Worm (Caenorhabditis elegans) whole organism, young adult: Measurements from ENCODE around the gene F54B11.8.

Experiments used
- B0035.1 ChIP-seq: sonication (generic microtip); optimal IDR thresholded peaks from 2 replicates; lab custom pipeline; 2016; ENCODE audit warnings: missing genetic modification characterization, mild to moderate bottlenecking, missing compliant biosample characterization, missing genotype, missing genetic modification reagents
- B0336.3 ChIP-seq: fragments of 200-800 bp; sonication (Bioruptor generic); IDR thresholded peaks from 2 replicates; pipeline ENCODE4 v1.3.6; 2022; ENCODE audit warnings: missing genetic modification characterization, missing compliant biosample characterization
- F10E7.11 ChIP-seq: sonication (generic microtip); optimal IDR thresholded peaks from 2 replicates; lab custom pipeline; 2017; ENCODE audit warnings: mild to moderate bottlenecking, missing genetic modification characterization, moderate library complexity, missing compliant biosample characterization
- F22D6.2 ChIP-seq: sonication (generic microtip); optimal IDR thresholded peaks from 2 replicates; lab custom pipeline; 2016; ENCODE audit warnings: mild to moderate bottlenecking, missing genetic modification characterization, missing compliant biosample characterization
- F33H1.4 ChIP-seq: fragments of 200-800 bp; sonication (Bioruptor generic); IDR thresholded peaks from 2 replicates; pipeline ENCODE4 v1.3.6; 2022; ENCODE audit warnings: missing genetic modification reagents, missing genetic modification characterization, missing compliant biosample characterization
- F49E8.2 ChIP-seq: sonication (generic microtip); optimal IDR thresholded peaks from 3 replicates; lab custom pipeline; 2017; ENCODE audit warnings: missing genetic modification characterization, mild to moderate bottlenecking, missing compliant biosample characterization, antibody characterized with exemption, moderate library complexity; ENCODE audit not compliant: insufficient read depth
- F55B11.4 ChIP-seq: sonication (generic microtip); optimal IDR thresholded peaks from 2 replicates; lab custom pipeline; 2016; ENCODE audit warnings: missing compliant biosample characterization, missing genetic modification characterization, borderline replicate concordance; ENCODE audit not compliant: insufficient read depth
- T07F8.4 ChIP-seq: sonication (generic microtip); optimal IDR thresholded peaks from 2 replicates; lab custom pipeline; 2016; ENCODE audit warnings: mild to moderate bottlenecking, missing genetic modification characterization, moderate library complexity, missing compliant biosample characterization
- ZK185.1 ChIP-seq: sonication (generic microtip); optimal IDR thresholded peaks from 2 replicates; lab custom pipeline; 2016; ENCODE audit warnings: mild to moderate bottlenecking, missing genetic modification characterization, missing compliant biosample characterization; ENCODE audit not compliant: poor library complexity, severe bottlenecking
- attf-3 ChIP-seq: fragments of 200-800 bp; sonication (Bioruptor generic); conservative IDR thresholded peaks from 2 replicates; pipeline ENCODE4 v1.3.6; 2022; ENCODE audit warnings: missing genetic modification reagents, missing genetic modification characterization, missing compliant biosample characterization
- attf-5 ChIP-seq: fragments of 200-800 bp; sonication (Bioruptor generic); optimal IDR thresholded peaks from 2 replicates; lab custom pipeline; 2018; ENCODE audit warnings: mild to moderate bottlenecking, missing genetic modification characterization, missing compliant biosample characterization
- cebp-1 ChIP-seq, 2 experiments: fragments of 200-800 bp in 1 of 2; sonication (Bioruptor generic) in 1 of 2; sonication (generic microtip) in 1 of 2; IDR thresholded peaks in 1 of 2; optimal IDR thresholded peaks in 1 of 2; 2 replicates each; pipeline versions ENCODE4 v1.3.6 to Lab custom; 2017 to 2022; ENCODE audit warnings: missing compliant biosample characterization in 2 of 2, missing genetic modification characterization in 2 of 2, mild to moderate bottlenecking in 1 of 2, missing genetic modification reagents in 1 of 2, moderate library complexity in 1 of 2
- ceh-79 ChIP-seq: sonication (generic microtip); optimal IDR thresholded peaks from 2 replicates; lab custom pipeline; 2017; ENCODE audit warnings: mild to moderate bottlenecking, missing genetic modification characterization, missing compliant biosample characterization
- dox-1 ChIP-seq: fragments of 200-800 bp; sonication (Bioruptor generic); IDR thresholded peaks from 2 replicates; pipeline ENCODE4 v1.3.6; 2022; ENCODE audit warnings: missing genetic modification reagents, missing genetic modification characterization, missing compliant biosample characterization
- egl-44 ChIP-seq: fragments of 200-800 bp; sonication (Bioruptor generic); IDR thresholded peaks from 2 replicates; pipeline ENCODE4 v1.3.6; 2022; ENCODE audit warnings: missing genetic modification reagents, missing genetic modification characterization, missing compliant biosample characterization
- egrh-3 ChIP-seq: fragments of 200-800 bp; sonication (Bioruptor generic); IDR thresholded peaks from 2 replicates; pipeline ENCODE4 v1.3.6; 2022; ENCODE audit warnings: missing genetic modification reagents, missing genetic modification characterization, missing compliant biosample characterization
- him-1 ChIP-seq: sonication (generic microtip); optimal IDR thresholded peaks from 2 replicates; lab custom pipeline; 2016; ENCODE audit warnings: missing genotype, missing genetic modification reagents, missing genetic modification characterization, missing compliant biosample characterization
- hrde-1 ChIP-seq: sonication (generic microtip); optimal IDR thresholded peaks from 2 replicates; lab custom pipeline; 2016; ENCODE audit warnings: missing genetic modification characterization, mild to moderate bottlenecking, missing compliant biosample characterization, moderate library complexity, missing genotype, missing genetic modification reagents, borderline replicate concordance
- hsf-1 ChIP-seq: fragments of 200-800 bp; sonication (Bioruptor generic); IDR thresholded peaks from 2 replicates; pipeline ENCODE4 v1.3.6; 2022; ENCODE audit warnings: missing genetic modification reagents, missing genetic modification characterization, missing compliant biosample characterization
- lin-40 ChIP-seq: sonication (generic microtip); optimal IDR thresholded peaks from 2 replicates; lab custom pipeline; 2016; ENCODE audit warnings: missing genetic modification characterization, mild to moderate bottlenecking, missing compliant biosample characterization, missing genotype, missing genetic modification reagents
- lir-1 ChIP-seq: fragments of 200-800 bp; sonication (Bioruptor generic); conservative IDR thresholded peaks from 2 replicates; pipeline ENCODE4 v1.3.6; 2022; ENCODE audit warnings: missing genetic modification reagents, missing genetic modification characterization, missing compliant biosample characterization
- madf-8 ChIP-seq: fragments of 200-800 bp; sonication (Bioruptor generic); conservative IDR thresholded peaks from 2 replicates; pipeline ENCODE4 v1.3.6; 2022; ENCODE audit warnings: missing genetic modification reagents, missing genetic modification characterization, missing compliant biosample characterization
- mcd-1 ChIP-seq: fragments of 200-800 bp; sonication (Bioruptor generic); IDR thresholded peaks from 2 replicates; pipeline ENCODE4 v1.3.6; 2022; ENCODE audit warnings: missing genetic modification reagents, missing genetic modification characterization, missing compliant biosample characterization
- mes-4 ChIP-seq: sonication (generic microtip); optimal IDR thresholded peaks from 2 replicates; lab custom pipeline; 2016; ENCODE audit warnings: missing genotype, missing genetic modification characterization, missing compliant biosample characterization
- mxl-1 ChIP-seq: sonication (generic microtip); optimal IDR thresholded peaks from 2 replicates; lab custom pipeline; 2016; ENCODE audit warnings: missing genetic modification characterization, missing compliant biosample characterization
- nfya-1 ChIP-seq: sonication (generic microtip); optimal IDR thresholded peaks from 2 replicates; lab custom pipeline; 2017; ENCODE audit warnings: antibody characterized with exemption, missing compliant biosample characterization, missing genetic modification characterization, borderline replicate concordance; ENCODE audit not compliant: insufficient read depth
- nhr-179 ChIP-seq: sonication (generic microtip); optimal IDR thresholded peaks from 2 replicates; lab custom pipeline; 2016; ENCODE audit warnings: mild to moderate bottlenecking, missing genetic modification characterization, missing compliant biosample characterization
- nhr-27 ChIP-seq: fragments of 200-800 bp; sonication (Bioruptor generic); optimal IDR thresholded peaks from 2 replicates; lab custom pipeline; 2018; ENCODE audit warnings: mild to moderate bottlenecking, missing genetic modification characterization, moderate library complexity, missing compliant biosample characterization
- pbrm-1 ChIP-seq: fragments of 200-800 bp; sonication (Bioruptor generic); IDR thresholded peaks from 2 replicates; pipeline ENCODE4 v1.3.6; 2022; ENCODE audit warnings: missing genetic modification reagents, missing genetic modification characterization, missing compliant biosample characterization
- rec-8 ChIP-seq, 2 experiments: sonication (generic microtip); optimal IDR thresholded peaks; 2 replicates each; lab custom pipeline; 2016; ENCODE audit warnings: mild to moderate bottlenecking in 2 of 2, missing genetic modification characterization in 2 of 2, missing genetic modification reagents in 2 of 2, missing genotype in 2 of 2, missing biosample characterization in 1 of 2, missing compliant biosample characterization in 1 of 2, moderate library complexity in 1 of 2
- sea-2 ChIP-seq: fragments of 200-800 bp; sonication (Bioruptor generic); IDR thresholded peaks from 2 replicates; pipeline ENCODE4 v1.3.6; 2022; ENCODE audit warnings: missing genetic modification characterization, missing compliant biosample characterization
- zfh-2 ChIP-seq: fragments of 200-800 bp; sonication (Bioruptor generic); conservative IDR thresholded peaks from 2 replicates; pipeline ENCODE4 v1.3.6; 2022; ENCODE audit warnings: missing genetic modification reagents, missing genetic modification characterization, missing compliant biosample characterization
- ztf-25 ChIP-seq: fragments of 200-800 bp; sonication (Bioruptor generic); IDR thresholded peaks from 2 replicates; pipeline ENCODE4 v1.3.6; 2022; ENCODE audit warnings: missing genetic modification reagents, missing genetic modification characterization, missing compliant biosample characterization
- ztf-3 ChIP-seq: fragments of 200-800 bp; sonication (Bioruptor generic); optimal IDR thresholded peaks from 2 replicates; lab custom pipeline; 2018; ENCODE audit warnings: mild to moderate bottlenecking, missing genetic modification characterization, missing compliant biosample characterization

The F54B11.8 gene

ce11 chrX:13596003-13596767 is 7.5 kb downstream of the F54B11.8 start, which contains the start of gene F54B11.5 (continued):
- TF ChIP-seq B0035.1 (tag; lab: Kevin White, UChicago): no peak
- peak; percentile 89 for TF ChIP-seq attf-3 (GFP tag; lab: Robert Waterston, UW)
- TF ChIP-seq F55B11.4 (tag; lab: Kevin White, UChicago): no peak
- no peak for TF ChIP-seq ztf-3 (GFP tag; lab: Kevin White, UChicago)
- no peak for TF ChIP-seq F10E7.11 (tag; lab: Kevin White, UChicago)
- no peak for TF ChIP-seq F49E8.2
- TF ChIP-seq lin-40 (tag; lab: Kevin White, UChicago): peak; percentile 9
- no peak for TF ChIP-seq hsf-1 (GFP tag; lab: Robert Waterston, UW)
- TF ChIP-seq nfya-1: no peak
- no peak for TF ChIP-seq nhr-27 (tag; lab: Kevin White, UChicago)
- TF ChIP-seq him-1 (tag; lab: Kevin White, UChicago): no peak
- no peak for TF ChIP-seq ztf-25
- no peak for TF ChIP-seq rec-8 (tag; optimal IDR thresholded peaks at IDR 0.05; lab: Kevin White, UChicago)

ce11 chrX:13592367-13592766 is 11.4 kb downstream of the F54B11.8 start, which contains the start of gene F54B11.4:
TSS of gene F54B11.4 (plus strand) at chrX:13592667.
- TF ChIP-seq T07F8.4 (tag; lab: Kevin White, UChicago): no peak
- TF ChIP-seq cebp-1 (GFP tag; IDR thresholded peaks at IDR 0.05; lab: Robert Waterston, UW): no peak
- TF ChIP-seq cebp-1 (tag; optimal IDR thresholded peaks at IDR 0.05; lab: Kevin White, UChicago): peak; percentile 62

ce11 chrX:13591953-13592352 is 11.8 kb downstream of the F54B11.8 start:
- TF ChIP-seq mxl-1: no peak
- TF ChIP-seq hrde-1 (tag; lab: Kevin White, UChicago): no peak
- no peak for TF ChIP-seq nhr-179 (tag; lab: Kevin White, UChicago)
- TF ChIP-seq mcd-1 (GFP tag; lab: Robert Waterston, UW): peak; percentile 62
- no peak for TF ChIP-seq egl-44 (GFP tag; lab: Robert Waterston, UW)
- TF ChIP-seq lir-1 (GFP tag; lab: Robert Waterston, UW): no peak
- no peak for TF ChIP-seq sea-2 (GFP tag; lab: Robert Waterston, UW)
- TF ChIP-seq madf-8 (GFP tag; lab: Robert Waterston, UW): no peak
- no peak for TF ChIP-seq F33H1.4 (GFP tag; lab: Robert Waterston, UW)
- no peak for TF ChIP-seq cebp-1 (GFP tag; IDR thresholded peaks at IDR 0.05; lab: Robert Waterston, UW)
- TF ChIP-seq cebp-1 (tag; optimal IDR thresholded peaks at IDR 0.05; lab: Kevin White, UChicago): no peak
- TF ChIP-seq F22D6.2 (tag; lab: Kevin White, UChicago): no peak
- no peak for TF ChIP-seq mes-4
- 0 out of 2 replicates have a peak, but pooled peaks have one; percentile 14 for TF ChIP-seq dox-1
- TF ChIP-seq attf-5 (GFP tag; lab: Kevin White, UChicago): no peak
- no peak for TF ChIP-seq pbrm-1 (GFP tag; lab: Robert Waterston, UW)
- peak; percentile 98 for TF ChIP-seq egrh-3 (GFP tag; lab: Robert Waterston, UW)
- no peak for TF ChIP-seq B0336.3 (GFP tag; lab: Robert Waterston, UW)
- TF ChIP-seq zfh-2 (GFP tag; lab: Robert Waterston, UW): peak; percentile 91
- no peak for TF ChIP-seq ZK185.1 (tag; lab: Kevin White, UChicago)
- no peak for TF ChIP-seq ceh-79 (tag; lab: Kevin White, UChicago)
